Worm (Caenorhabditis elegans): ENCODE data around the gene atg-7.
A peak's percentile ranks its signal among the peaks of the same experiment; 100 is the strongest.

The atg-7 gene

ce11 chrIV:11109771-11110170 lies 28.9 kb upstream of the atg-7 start, which contains the start of gene pigk-1:
pigk-1 (minus strand) TSS chrIV:11110018.
- TF ChIP-seq egl-43 (GFP tag; IDR thresholded peaks at IDR 0.05): 0 out of 2 replicates have a peak, but pooled peaks have one; percentile 18
- no peak for TF ChIP-seq zip-11 (GFP tag; IDR thresholded peaks at IDR 0.05)
- peak; percentile 54; the same call in 1 of the 2 replicates for TF ChIP-seq pha-4 (GFP tag; IDR thresholded peaks at IDR 0.05)
- no peak for TF ChIP-seq pha-4 (tag; optimal IDR thresholded peaks at IDR 0.05)
- no peak for TF ChIP-seq dmd-9 (GFP tag; IDR thresholded peaks at IDR 0.05)
- peak; percentile 41; the same call in 1 of the 2 replicates for TF ChIP-seq Y48G9A.11 (GFP tag; IDR thresholded peaks at IDR 0.05)
- 0 out of 2 replicates have a peak, but pooled peaks have one; percentile 41 for TF ChIP-seq daf-19 (GFP tag; conservative IDR thresholded peaks at IDR 0.05)
- TF ChIP-seq F26F4.8 (GFP tag; conservative IDR thresholded peaks at IDR 0.05): no peak
- no peak for TF ChIP-seq T20F7.1 (GFP tag; optimal IDR thresholded peaks at IDR 0.05)
- TF ChIP-seq hmg-1.1 (GFP tag; IDR thresholded peaks at IDR 0.05): 0 out of 2 replicates have a peak, but pooled peaks have one; percentile 15
- TF ChIP-seq ceh-28 (tag; optimal IDR thresholded peaks at IDR 0.05): no peak
- no peak for TF ChIP-seq attf-4 (tag; optimal IDR thresholded peaks at IDR 0.05)
- TF ChIP-seq ctbp-1 (GFP tag; IDR thresholded peaks at IDR 0.05): peak; percentile 12; the same call in 1 of the 2 replicates
- TF ChIP-seq lin-38 (GFP tag; IDR thresholded peaks at IDR 0.05): peak; percentile 52
- TF ChIP-seq F49E8.2 (tag; optimal IDR thresholded peaks at IDR 0.05; ENCODE audit: borderline replicate concordance): peak; percentile 58
- peak; percentile 65 for TF ChIP-seq ama-1 (optimal IDR thresholded peaks at IDR 0.05)
- peak; percentile 62; the same call in 1 of the 2 replicates for TF ChIP-seq snpc-1.2 (GFP tag; IDR thresholded peaks at IDR 0.05)
- TF ChIP-seq dmd-8 (GFP tag; IDR thresholded peaks at IDR 0.05): 0 out of 2 replicates have a peak, but pooled peaks have one; percentile 46
- TF ChIP-seq lin-1 (GFP tag; IDR thresholded peaks at IDR 0.05): no peak
- TF ChIP-seq ces-1 (GFP tag; optimal IDR thresholded peaks at IDR 0.05): no peak
- TF ChIP-seq madf-9 (GFP tag; conservative IDR thresholded peaks at IDR 0.05): 0 out of 2 replicates have a peak, but pooled peaks have one; percentile 17
- peak in 1 of 2 experiments; percentile 27 for TF ChIP-seq ZK546.5 (tag; optimal IDR thresholded peaks at IDR 0.05)

ce11 chrIV:11105724-11106123 lies 24.9 kb upstream of the atg-7 start, which contains the start of gene srlf-24:
srlf-24 (minus strand) TSS chrIV:11105824.
- TF ChIP-seq mdl-1 (tag; optimal IDR thresholded peaks at IDR 0.05): no peak
- TF ChIP-seq ctbp-1 (GFP tag; IDR thresholded peaks at IDR 0.05): no peak
- no peak for TF ChIP-seq Y5F2A.4 (GFP tag; optimal IDR thresholded peaks at IDR 0.05)
- TF ChIP-seq nhr-102 (tag; optimal IDR thresholded peaks at IDR 0.05): no peak
- TF ChIP-seq mep-1 (tag; optimal IDR thresholded peaks at IDR 0.05): no peak
- TF ChIP-seq lin-29 (GFP tag; IDR thresholded peaks at IDR 0.05): no peak
- no peak for TF ChIP-seq attf-4 (tag; optimal IDR thresholded peaks at IDR 0.05)
- no peak for TF ChIP-seq snpc-1.2 (GFP tag; IDR thresholded peaks at IDR 0.05)
- no peak for TF ChIP-seq vab-7 (GFP tag; IDR thresholded peaks at IDR 0.05)
- no peak for TF ChIP-seq snpc-4 (tag; optimal IDR thresholded peaks at IDR 0.05)
- no peak for TF ChIP-seq lin-13 (GFP tag; optimal IDR thresholded peaks at IDR 0.05)
- no peak for TF ChIP-seq Y105C5A.15 (GFP tag; IDR thresholded peaks at IDR 0.05)
- no peak for TF ChIP-seq nhr-10 (tag; optimal IDR thresholded peaks at IDR 0.05)
- no peak for TF ChIP-seq nhr-111 (GFP tag; optimal IDR thresholded peaks at IDR 0.05)
- no peak for TF ChIP-seq sdz-12 (GFP tag; optimal IDR thresholded peaks at IDR 0.05)
- TF ChIP-seq jun-1 (tag; optimal IDR thresholded peaks at IDR 0.05): no peak
- no peak for TF ChIP-seq lin-15B (tag; optimal IDR thresholded peaks at IDR 0.05)
- TF ChIP-seq pha-4 (GFP tag; IDR thresholded peaks at IDR 0.05): no peak
- no peak for TF ChIP-seq pha-4 (tag; optimal IDR thresholded peaks at IDR 0.05)
- TF ChIP-seq fos-1 (tag; optimal IDR thresholded peaks at IDR 0.05): no peak
- no peak for TF ChIP-seq aha-1 (tag)

ce11 chrIV:11103501-11103900 lies 22.6 kb upstream of the atg-7 start:
- TF ChIP-seq daf-19 (GFP tag; conservative IDR thresholded peaks at IDR 0.05) (no peak), unc-62 (GFP tag; optimal IDR thresholded peaks at IDR 0.05 in 1 of 2) (peak in 1 of 2 experiments; percentile 85), unc-62 (tag; optimal IDR thresholded peaks at IDR 0.05) (no peak), nhr-76 (tag; optimal IDR thresholded peaks at IDR 0.05) (no peak), nhr-237 (tag; optimal IDR thresholded peaks at IDR 0.05) (no peak)

Measured in whole organism, L4 larva.